Worm (Caenorhabditis elegans): ENCODE measurements around the gene Y54G2A.32.
"Not testable (repeated sequence)": the region's sequence is repeated elsewhere in the genome, so short reads cannot be mapped to it uniquely, and the experiment has no call there.

DNA sequence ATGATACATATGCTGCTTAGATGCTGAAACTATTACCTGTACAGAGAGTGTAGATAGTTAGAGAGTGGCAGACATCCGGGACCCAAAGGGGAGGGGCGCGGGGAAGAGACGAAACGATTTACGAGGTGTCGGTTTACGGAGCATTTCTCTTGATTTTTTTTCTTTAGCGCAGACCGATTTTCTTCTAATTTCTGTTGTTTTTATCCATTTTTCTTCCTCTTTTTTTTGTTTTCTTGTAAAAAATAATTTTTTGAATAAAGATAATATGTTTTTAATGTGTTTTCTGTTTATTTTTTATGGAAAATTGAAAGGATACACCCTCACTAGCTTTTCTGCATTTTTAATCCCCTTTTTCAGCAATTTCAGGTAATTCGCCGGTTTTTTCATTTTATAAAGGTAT, 25.9 kb upstream of the Y54G2A.32 start, which contains the start of gene Y54G2A.72:
- TF ChIP-seq ceh-88 (GFP tag; IDR thresholded peaks at IDR 0.05); C04F5.9 (tag; optimal IDR thresholded peaks at IDR 0.05): not testable (repeated sequence)
